Worm (Caenorhabditis elegans) whole organism, early embryonic: ENCODE measurements around the gene Y94A7B.11.

Experiments used
- B0310.2 ChIP-seq: sonication (generic microtip); optimal IDR thresholded peaks from 2 replicates; lab custom pipeline; 2016; ENCODE audit warnings: mild to moderate bottlenecking, missing genetic modification characterization, missing compliant biosample characterization
- F13C5.2 ChIP-seq: sonication (generic microtip); optimal IDR thresholded peaks from 2 replicates; lab custom pipeline; 2017; ENCODE audit warnings: mild to moderate bottlenecking, missing genetic modification characterization, inconsistent platforms, missing compliant biosample characterization
- aly-1 ChIP-seq: sonication (generic microtip); optimal IDR thresholded peaks from 2 replicates; lab custom pipeline; 2016; ENCODE audit warnings: missing genetic modification characterization, missing compliant biosample characterization
- ama-1 ChIP-seq: fragments of 150-350 bp; optimal IDR thresholded peaks from 2 replicates; lab custom pipeline; 2014
- ceh-13 ChIP-seq: fragments of 200-800 bp; sonication (Bioruptor generic); optimal IDR thresholded peaks from 2 replicates; lab custom pipeline; 2018; ENCODE audit warnings: mild to moderate bottlenecking, missing genetic modification characterization, missing compliant biosample characterization
- ceh-36 ChIP-seq: sonication (generic microtip); optimal IDR thresholded peaks from 2 replicates; lab custom pipeline; 2016; ENCODE audit warnings: missing genetic modification characterization, inconsistent platforms, missing compliant biosample characterization
- ets-7 ChIP-seq: sonication (generic microtip); optimal IDR thresholded peaks from 2 replicates; lab custom pipeline; 2016; ENCODE audit warnings: missing genotype, missing genetic modification characterization, missing compliant biosample characterization
- flt-1 ChIP-seq: fragments of 200-800 bp; sonication (Bioruptor generic); IDR thresholded peaks from 2 replicates; pipeline ENCODE4 v1.3.6; 2022; ENCODE audit warnings: missing genetic modification characterization, missing compliant biosample characterization
- hmbx-1 ChIP-seq: sonication (generic microtip); optimal IDR thresholded peaks from 2 replicates; lab custom pipeline; 2016; ENCODE audit warnings: mild to moderate bottlenecking, missing genetic modification characterization, missing compliant biosample characterization
- hmg-4 ChIP-seq: fragments of 200-800 bp; sonication (Bioruptor generic); optimal IDR thresholded peaks from 2 replicates; lab custom pipeline; 2018; ENCODE audit warnings: mild to moderate bottlenecking, missing genetic modification characterization, missing compliant biosample characterization
- hnd-1 ChIP-seq: sonication (generic microtip); optimal IDR thresholded peaks from 2 replicates; lab custom pipeline; 2016; ENCODE audit warnings: missing genetic modification characterization, missing compliant biosample characterization
- pes-1 ChIP-seq: fragments of 200-800 bp; sonication (Bioruptor generic); IDR thresholded peaks from 2 replicates; pipeline ENCODE4 v1.3.6; 2022; ENCODE audit warnings: missing genetic modification reagents, missing genetic modification characterization, missing compliant biosample characterization
- scrt-1 ChIP-seq: fragments of 200-800 bp; sonication (Bioruptor generic); IDR thresholded peaks from 2 replicates; pipeline ENCODE4 v1.3.6; 2022; ENCODE audit warnings: missing genetic modification characterization, missing compliant biosample characterization
- sea-1 ChIP-seq: fragments of 200-800 bp; sonication (Bioruptor generic); conservative IDR thresholded peaks from 2 replicates; pipeline ENCODE4 v1.3.6; 2022; ENCODE audit warnings: missing genetic modification characterization, missing compliant biosample characterization
- tbx-11 ChIP-seq: fragments of 200-800 bp; sonication (Bioruptor generic); IDR thresholded peaks from 2 replicates; pipeline ENCODE4 v1.3.6; 2022; ENCODE audit warnings: missing genetic modification characterization, missing compliant biosample characterization
- tbx-37 ChIP-seq: fragments of 200-800 bp; sonication (Bioruptor generic); conservative IDR thresholded peaks from 2 replicates; pipeline ENCODE4 v1.3.6; 2022; ENCODE audit warnings: missing genetic modification reagents, missing genetic modification characterization, missing compliant biosample characterization
- tra-4 ChIP-seq: sonication (generic microtip); optimal IDR thresholded peaks from 2 replicates; lab custom pipeline; 2017; ENCODE audit warnings: missing genetic modification characterization, missing compliant biosample characterization

Gene Y94A7B.11

DNA sequence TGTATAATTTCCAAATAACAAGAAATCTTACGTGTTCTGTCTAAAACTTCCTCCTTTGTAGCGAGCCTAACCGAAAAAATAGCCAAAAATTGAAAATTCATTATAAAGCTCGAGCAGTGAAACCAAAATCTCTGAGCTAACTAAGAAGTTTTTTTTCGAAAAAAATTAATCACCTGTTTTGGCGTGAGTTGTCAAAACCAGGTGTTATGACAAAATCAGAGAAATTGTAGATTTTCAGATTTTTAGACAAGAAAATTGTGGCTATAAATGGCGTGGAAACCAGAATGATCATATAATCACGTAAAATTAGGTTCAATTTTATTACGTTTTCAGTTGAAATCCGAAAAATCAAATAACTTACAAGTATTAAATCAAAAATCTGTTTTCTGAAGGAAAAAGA, 29.3 kb downstream of the Y94A7B.11 start, which contains the start of gene sre-21:
Gene sre-21, minus strand, starts transcription at position 101 of the 400 bp plus-strand sequence.
- no peak for TF ChIP-seq tbx-11
- TF ChIP-seq scrt-1 (GFP tag; lab: Robert Waterston, UW) = no peak
- TF ChIP-seq flt-1 (GFP tag; lab: Robert Waterston, UW) = no peak
- no peak for TF ChIP-seq ceh-13 (GFP tag; lab: Kevin White, UChicago)
- TF ChIP-seq B0310.2 (tag; lab: Kevin White, UChicago) = no peak
- TF ChIP-seq pes-1 (GFP tag; lab: Robert Waterston, UW) = no peak
- TF ChIP-seq hnd-1 = no peak
- TF ChIP-seq tra-4 = no peak
- TF ChIP-seq tbx-37 (GFP tag; lab: Robert Waterston, UW) = no peak
- TF ChIP-seq hmbx-1 (tag; lab: Kevin White, UChicago) = no peak
- TF ChIP-seq ceh-36 = no peak
- no peak for TF ChIP-seq hmg-4 (GFP tag; lab: Kevin White, UChicago)
- no peak for TF ChIP-seq sea-1 (GFP tag; lab: Robert Waterston, UW)
- TF ChIP-seq ets-7 (tag; lab: Kevin White, UChicago) = no peak
- no peak for TF ChIP-seq F13C5.2 (tag; lab: Kevin White, UChicago)
- no peak for TF ChIP-seq ama-1 (lab: Kevin White, UChicago)

DNA sequence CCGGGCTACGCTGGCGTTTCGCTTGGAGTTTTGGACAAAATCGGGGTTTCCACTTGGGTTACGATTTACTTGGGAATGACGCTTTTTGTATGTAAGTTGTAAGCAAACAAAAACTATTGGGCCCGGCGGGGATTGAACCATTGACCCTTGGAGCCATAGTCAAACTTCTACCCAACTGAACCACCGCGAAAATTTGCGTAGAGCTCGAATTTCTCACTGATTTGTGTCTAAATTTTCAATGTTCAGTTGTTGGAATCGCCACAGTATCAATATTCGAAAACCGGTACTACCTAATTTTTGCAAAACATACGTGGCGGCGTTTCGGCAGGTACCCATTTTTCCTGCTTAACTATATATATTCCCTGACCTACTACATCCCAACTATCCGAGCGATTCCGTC, 34.7 kb downstream of the Y94A7B.11 start:
- TF ChIP-seq F13C5.2 (tag; lab: Kevin White, UChicago) (no peak), ets-7 (tag; lab: Kevin White, UChicago) (no peak), hmg-4 (GFP tag; lab: Kevin White, UChicago) (no peak), hmbx-1 (tag; lab: Kevin White, UChicago) (no peak), ceh-36 (no peak), ama-1 (lab: Kevin White, UChicago) (no peak), sea-1 (GFP tag; lab: Robert Waterston, UW) (no peak), scrt-1 (GFP tag; lab: Robert Waterston, UW) (no peak), aly-1 (tag; lab: Kevin White, UChicago) (no peak), B0310.2 (tag; lab: Kevin White, UChicago) (no peak)

DNA sequence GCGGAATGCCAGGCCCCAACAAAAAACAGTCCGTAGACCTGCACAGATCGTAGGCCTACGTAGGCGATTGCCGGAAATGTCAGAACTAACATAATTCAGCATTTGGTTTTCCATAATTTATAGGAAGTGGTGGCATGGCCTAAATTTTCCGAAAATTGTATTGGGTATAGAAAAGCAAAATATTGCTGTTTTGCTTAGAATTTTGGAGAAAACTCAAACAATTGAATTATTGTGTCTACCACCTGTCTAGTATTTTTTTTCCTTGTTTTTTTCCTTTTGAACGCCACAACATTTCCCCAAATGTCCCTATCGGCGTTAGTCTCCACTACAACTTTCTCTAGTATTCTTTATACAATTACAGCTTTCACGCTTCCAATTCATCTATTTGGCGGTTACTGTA, 35.2 kb downstream of the Y94A7B.11 start, which contains the start of gene srh-284:
Gene srh-284, plus strand, starts transcription at position 301 of the 400 bp plus-strand sequence.
- no peak for TF ChIP-seq hmg-4 (GFP tag; lab: Kevin White, UChicago)
- no peak for TF ChIP-seq tra-4
- TF ChIP-seq scrt-1 (GFP tag; lab: Robert Waterston, UW) = no peak
- no peak for TF ChIP-seq hmbx-1 (tag; lab: Kevin White, UChicago)
- no peak for TF ChIP-seq aly-1 (tag; lab: Kevin White, UChicago)
- no peak for TF ChIP-seq flt-1 (GFP tag; lab: Robert Waterston, UW)
- no peak for TF ChIP-seq tbx-11
- TF ChIP-seq ama-1 (lab: Kevin White, UChicago) = no peak
- TF ChIP-seq tbx-37 (GFP tag; lab: Robert Waterston, UW) = no peak
- TF ChIP-seq pes-1 (GFP tag; lab: Robert Waterston, UW) = no peak
- TF ChIP-seq hnd-1 = no peak
- TF ChIP-seq ets-7 (tag; lab: Kevin White, UChicago) = no peak
- TF ChIP-seq ceh-36 = no peak
- TF ChIP-seq ceh-13 (GFP tag; lab: Kevin White, UChicago) = no peak
- TF ChIP-seq F13C5.2 (tag; lab: Kevin White, UChicago) = no peak
- TF ChIP-seq sea-1 (GFP tag; lab: Robert Waterston, UW) = no peak
- TF ChIP-seq B0310.2 (tag; lab: Kevin White, UChicago) = no peak

DNA sequence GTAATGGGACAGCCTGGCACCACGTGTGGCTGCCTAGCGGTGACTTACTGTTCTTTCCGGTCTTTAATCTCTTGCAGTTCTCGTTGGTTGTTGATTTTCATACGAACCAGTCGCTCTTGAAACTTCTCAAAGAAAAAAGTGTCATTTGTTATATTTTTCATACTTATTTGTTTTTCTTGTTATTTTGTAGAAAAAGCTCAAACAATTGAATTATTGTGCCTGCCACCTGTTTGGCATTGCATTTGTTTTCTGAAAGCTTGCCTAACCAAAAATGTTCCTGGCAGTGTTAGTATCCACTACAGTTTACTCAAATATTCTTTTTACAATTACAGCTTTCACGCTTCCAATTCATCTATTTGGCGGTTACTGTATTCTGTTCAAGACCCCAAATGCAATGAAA, 37.3 kb downstream of the Y94A7B.11 start, which contains the start of the genes C47A10.16 and srh-283:
Gene C47A10.16, minus strand, starts transcription at position 101 of the 400 bp plus-strand sequence.
Gene srh-283, plus strand, starts transcription at position 272 of the 400 bp plus-strand sequence.
- TF ChIP-seq tra-4 (no peak), tbx-37 (GFP tag; lab: Robert Waterston, UW) (no peak), hmg-4 (GFP tag; lab: Kevin White, UChicago) (no peak), aly-1 (tag; lab: Kevin White, UChicago) (no peak), ama-1 (lab: Kevin White, UChicago) (no peak), F13C5.2 (tag; lab: Kevin White, UChicago) (no peak), sea-1 (GFP tag; lab: Robert Waterston, UW) (no peak), B0310.2 (tag; lab: Kevin White, UChicago) (no peak), tbx-11 (no peak), hmbx-1 (tag; lab: Kevin White, UChicago) (no peak)

DNA sequence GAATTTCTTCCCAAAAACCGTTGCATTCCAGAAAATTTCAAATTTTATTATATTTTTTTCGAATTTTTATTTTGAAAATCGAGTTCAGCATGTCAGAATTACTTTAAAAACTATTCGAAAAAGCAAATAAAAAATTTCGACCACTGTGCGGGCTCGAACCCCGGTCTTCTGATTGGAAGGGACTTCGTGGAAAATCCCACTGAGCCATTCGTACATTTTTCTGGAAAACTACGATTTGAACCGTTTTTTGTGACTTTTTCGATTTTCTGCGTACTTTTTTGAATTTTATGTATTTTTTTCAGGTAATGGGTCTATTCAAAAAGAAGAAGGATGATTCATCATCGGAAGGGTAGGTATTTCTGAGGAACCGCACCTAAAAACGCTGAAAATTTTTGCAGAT, 46.8 kb downstream of the Y94A7B.11 start, which contains the start of gene pgp-9:
Gene pgp-9, plus strand, starts transcription at position 301 of the 400 bp plus-strand sequence.
- TF ChIP-seq aly-1 (tag; lab: Kevin White, UChicago) (no peak), ets-7 (tag; lab: Kevin White, UChicago) (no peak), tbx-11 (no peak), hmg-4 (GFP tag; lab: Kevin White, UChicago) (no peak), ceh-13 (GFP tag; lab: Kevin White, UChicago) (no peak), hmbx-1 (tag; lab: Kevin White, UChicago) (no peak), sea-1 (GFP tag; lab: Robert Waterston, UW) (no peak), ama-1 (lab: Kevin White, UChicago) (no peak), scrt-1 (GFP tag; lab: Robert Waterston, UW) (no peak), B0310.2 (tag; lab: Kevin White, UChicago) (no peak)

DNA sequence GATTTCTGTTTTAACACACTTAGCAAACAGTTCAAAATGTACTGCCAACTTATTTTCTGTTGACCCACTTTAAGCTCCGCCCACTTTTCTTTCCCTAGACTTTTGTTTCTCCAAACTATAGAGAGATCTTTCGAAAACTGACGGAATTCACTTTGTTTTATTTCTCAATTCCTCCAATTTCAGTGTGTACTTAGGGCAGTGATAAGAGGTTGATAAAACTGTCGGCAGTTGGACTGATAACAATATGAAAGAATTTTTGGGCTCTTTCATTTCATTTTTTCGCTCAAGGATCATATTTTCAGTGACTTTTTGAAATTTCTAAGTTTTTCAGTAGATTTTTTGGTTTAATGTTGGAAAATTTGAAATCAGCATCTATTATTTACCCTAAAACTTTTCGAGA, 47.4 kb downstream of the Y94A7B.11 start:
- TF ChIP-seq B0310.2 (tag; lab: Kevin White, UChicago) (no peak), tbx-37 (GFP tag; lab: Robert Waterston, UW) (no peak), tbx-11 (no peak), hmg-4 (GFP tag; lab: Kevin White, UChicago) (no peak), ceh-36 (no peak), ama-1 (lab: Kevin White, UChicago) (no peak), hnd-1 (no peak), pes-1 (GFP tag; lab: Robert Waterston, UW) (no peak), flt-1 (GFP tag; lab: Robert Waterston, UW) (no peak), scrt-1 (GFP tag; lab: Robert Waterston, UW) (no peak), ceh-13 (GFP tag; lab: Kevin White, UChicago) (no peak), aly-1 (tag; lab: Kevin White, UChicago) (no peak), sea-1 (GFP tag; lab: Robert Waterston, UW) (no peak), hmbx-1 (tag; lab: Kevin White, UChicago) (no peak), ets-7 (tag; lab: Kevin White, UChicago) (no peak), tra-4 (no peak), F13C5.2 (tag; lab: Kevin White, UChicago) (no peak)
